Worm (Caenorhabditis elegans): ENCODE measurements around the gene agt-2.

DNA sequence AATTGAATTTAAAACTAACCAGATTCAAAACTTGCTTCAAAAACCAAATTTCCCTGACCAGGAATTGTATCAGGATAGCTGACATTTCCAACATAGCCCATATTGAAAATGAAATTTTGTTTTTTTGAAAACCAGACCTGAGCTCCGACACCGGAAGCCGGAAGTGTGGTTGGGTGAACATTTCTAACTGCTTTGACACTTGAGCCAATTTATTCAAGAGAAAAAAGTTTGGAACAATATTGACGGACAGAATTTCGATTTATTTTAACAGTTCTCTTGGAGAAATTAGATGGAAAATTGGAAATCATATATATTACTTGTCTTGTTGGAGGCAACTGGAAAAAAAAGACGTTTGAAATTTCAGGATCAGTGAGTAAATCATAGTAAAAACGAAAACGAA, 13.6 kb upstream of the agt-2 start, which contains the start of gene ccpp-6:
- TF ChIP-seq pha-4 (tag; optimal IDR thresholded peaks at IDR 0.05), result no peak
- TF ChIP-seq elt-3 (tag; optimal IDR thresholded peaks at IDR 0.05), result no peak
- TF ChIP-seq ztf-11 (tag; optimal IDR thresholded peaks at IDR 0.05), result no peak
- TF ChIP-seq nhr-28 (tag; optimal IDR thresholded peaks at IDR 0.05), result no peak
- no peak for TF ChIP-seq nhr-76 (tag; optimal IDR thresholded peaks at IDR 0.05)

All from whole organism, L3 larva.